Worm (Caenorhabditis elegans): Measurements from ENCODE around the gene trpl-2.

The trpl-2 gene

ce11 chrIV:4301202-4301601, 25.3 kb upstream of the trpl-2 start, which contains the start of gene lgc-22:
TSS of gene lgc-22 (plus strand) at chrIV:4301306.
- TF ChIP-seq nhr-76 (tag; optimal IDR thresholded peaks at IDR 0.05) (no peak), lin-32 (GFP tag; optimal IDR thresholded peaks at IDR 0.05) (no peak), unc-62 (GFP tag; optimal IDR thresholded peaks at IDR 0.05) (no peak)

DNA sequence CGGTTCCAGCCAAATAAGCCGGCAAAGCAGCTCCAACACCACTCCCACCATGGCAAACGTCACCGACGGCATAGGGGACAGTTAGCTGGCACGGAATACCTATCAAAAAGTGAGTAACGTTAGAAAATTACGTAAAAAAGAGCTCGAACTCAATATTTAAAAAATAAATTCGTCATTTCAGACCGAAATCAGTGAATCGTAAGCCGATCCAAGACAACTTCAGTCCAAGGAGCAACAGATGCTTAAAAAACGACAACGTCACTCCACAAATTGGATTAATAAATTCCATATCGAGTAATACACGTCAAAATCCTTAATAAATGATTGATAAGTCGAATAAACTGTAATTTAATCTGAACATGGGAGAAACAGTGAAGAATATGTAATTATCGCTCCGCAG, 20.1 kb upstream of the trpl-2 start:
- TF ChIP-seq bed-3 (GFP tag; optimal IDR thresholded peaks at IDR 0.05) (no peak), ztf-11 (tag; optimal IDR thresholded peaks at IDR 0.05) (no peak), elt-3 (tag; optimal IDR thresholded peaks at IDR 0.05) (no peak), mls-2 (tag; optimal IDR thresholded peaks at IDR 0.05) (no peak), unc-62 (GFP tag; optimal IDR thresholded peaks at IDR 0.05) (no peak), elt-1 (tag; optimal IDR thresholded peaks at IDR 0.05; ENCODE audit: borderline replicate concordance, insufficient read depth) (no peak), flh-1 (GFP tag; optimal IDR thresholded peaks at IDR 0.05) (no peak), nhr-2 (tag; optimal IDR thresholded peaks at IDR 0.05) (no peak), cnd-1 (tag; optimal IDR thresholded peaks at IDR 0.05) (no peak), blmp-1 (tag; optimal IDR thresholded peaks at IDR 0.05) (no peak), lin-32 (GFP tag; optimal IDR thresholded peaks at IDR 0.05) (no peak), lin-13 (tag; optimal IDR thresholded peaks at IDR 0.05) (no peak), pha-4 (tag; optimal IDR thresholded peaks at IDR 0.05) (no peak)

DNA sequence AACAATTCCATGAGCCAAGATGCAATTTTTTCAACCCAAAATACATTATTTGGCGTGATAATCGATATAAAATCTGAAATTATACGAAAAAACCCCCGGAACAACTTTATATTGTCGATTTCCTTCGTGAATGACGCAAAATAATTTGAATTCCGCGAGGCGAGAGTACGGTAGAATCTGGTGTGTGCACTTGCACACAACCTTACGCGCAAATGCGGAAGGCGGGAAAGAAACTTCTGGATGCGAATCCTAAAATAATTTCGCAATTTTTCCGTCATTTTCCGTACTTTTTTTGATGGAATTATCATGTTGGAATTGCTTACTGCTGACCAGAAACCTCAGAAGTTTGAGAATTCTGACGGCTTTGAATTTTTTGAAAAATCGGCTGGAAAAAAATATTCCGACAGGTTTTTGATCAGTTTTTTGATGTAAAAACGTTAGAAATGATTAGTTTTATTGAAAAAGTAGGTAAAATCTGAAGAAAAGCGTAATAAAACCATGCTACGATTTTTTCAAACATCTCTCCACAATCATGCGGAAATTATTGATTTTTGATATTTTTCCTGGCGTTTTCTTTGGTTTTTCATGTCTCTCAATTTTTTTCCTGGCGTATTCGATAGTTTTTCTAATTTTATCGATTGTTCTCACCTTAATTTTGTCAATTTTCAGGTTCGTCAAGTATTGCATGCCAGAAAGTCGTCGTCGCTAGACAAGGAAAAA, 19.1 kb upstream of the trpl-2 start, which contains the start of gene set-9:
Gene set-9 (plus strand): TSS at position 670 of the 720 bp plus-strand sequence.
- no peak for TF ChIP-seq nhr-28 (tag; optimal IDR thresholded peaks at IDR 0.05)
- TF ChIP-seq lsy-2 (tag; optimal IDR thresholded peaks at IDR 0.05) = peak; percentile 13
- TF ChIP-seq sptf-1 (tag; optimal IDR thresholded peaks at IDR 0.05) = no peak
- no peak for TF ChIP-seq pha-4 (tag; optimal IDR thresholded peaks at IDR 0.05)

- TF ChIP-seq lin-13 (tag; optimal IDR thresholded peaks at IDR 0.05) (no peak), sem-2 (GFP tag; optimal IDR thresholded peaks at IDR 0.05) (no peak), unc-39 (tag; optimal IDR thresholded peaks at IDR 0.05) (no peak), tbx-8 (GFP tag; optimal IDR thresholded peaks at IDR 0.05) (no peak), lin-32 (GFP tag; optimal IDR thresholded peaks at IDR 0.05) (no peak), nhr-237 (tag; optimal IDR thresholded peaks at IDR 0.05) (no peak), nhr-28 (tag; optimal IDR thresholded peaks at IDR 0.05) (no peak), M03D4.4 (tag; optimal IDR thresholded peaks at IDR 0.05) (no peak), blmp-1 (tag; optimal IDR thresholded peaks at IDR 0.05) (no peak), elt-1 (tag; optimal IDR thresholded peaks at IDR 0.05; ENCODE audit: borderline replicate concordance, insufficient read depth) (no peak), hlh-1 (tag; optimal IDR thresholded peaks at IDR 0.05) (no peak), snpc-4 (tag; optimal IDR thresholded peaks at IDR 0.05) (no peak), nhr-12 (tag; optimal IDR thresholded peaks at IDR 0.05) (no peak)
Measured at ce11 chrIV:4316813-4317408, 9.5 kb upstream of the trpl-2 start, which contains the start of gene Y24D9B.1. TSS of gene Y24D9B.1 (plus strand) at chrIV:4317358.

- TF ChIP-seq pha-4 (tag; optimal IDR thresholded peaks at IDR 0.05) (no peak), M03D4.4 (tag; optimal IDR thresholded peaks at IDR 0.05) (no peak), sem-2 (GFP tag; optimal IDR thresholded peaks at IDR 0.05) (no peak), mls-2 (tag; optimal IDR thresholded peaks at IDR 0.05) (no peak), hlh-1 (tag; optimal IDR thresholded peaks at IDR 0.05) (no peak), nhr-237 (tag; optimal IDR thresholded peaks at IDR 0.05) (no peak), blmp-1 (tag; optimal IDR thresholded peaks at IDR 0.05) (no peak), lsy-2 (tag; optimal IDR thresholded peaks at IDR 0.05) (no peak), ceh-83 (GFP tag; optimal IDR thresholded peaks at IDR 0.05) (no peak)
Measured at ce11 chrIV:4317638-4318037, 8.8 kb upstream of the trpl-2 start.

ce11 chrIV:4318056-4318455, 8.4 kb upstream of the trpl-2 start:
- TF ChIP-seq nhr-76 (tag; optimal IDR thresholded peaks at IDR 0.05) (no peak), pha-4 (tag; optimal IDR thresholded peaks at IDR 0.05) (no peak), hlh-1 (tag; optimal IDR thresholded peaks at IDR 0.05) (no peak), elt-3 (tag; optimal IDR thresholded peaks at IDR 0.05) (no peak), nhr-28 (tag; optimal IDR thresholded peaks at IDR 0.05) (no peak), drap-1 (GFP tag; optimal IDR thresholded peaks at IDR 0.05) (no peak), mab-5 (tag; optimal IDR thresholded peaks at IDR 0.05) (no peak), unc-120 (tag; optimal IDR thresholded peaks at IDR 0.05; ENCODE audit: poor library complexity, severe bottlenecking) (no peak), tbx-8 (GFP tag; optimal IDR thresholded peaks at IDR 0.05) (no peak), nhr-12 (tag; optimal IDR thresholded peaks at IDR 0.05) (no peak), unc-62 (GFP tag; optimal IDR thresholded peaks at IDR 0.05) (no peak), nhr-2 (tag; optimal IDR thresholded peaks at IDR 0.05) (no peak), ztf-11 (tag; optimal IDR thresholded peaks at IDR 0.05) (no peak), M03D4.4 (tag; optimal IDR thresholded peaks at IDR 0.05) (no peak)
